Fruit fly (Drosophila melanogaster) whole organism, pupa: Measurements from ENCODE around the gene Deaf1.

Source experiments
- CG12605 ChIP-seq: fragments of 200-800 bp; sonication (Bioruptor generic); IDR thresholded peaks from 2 replicates; pipeline ENCODE4 v1.3.6; 2022; ENCODE audit warnings: missing biosample characterization, missing genetic modification characterization
- CG13204 ChIP-seq: fragments of 200-800 bp; sonication (Bioruptor generic); optimal IDR thresholded peaks from 2 replicates; lab custom pipeline; 2018; ENCODE audit warnings: missing biosample characterization, mild to moderate bottlenecking, missing genetic modification characterization, moderate library complexity
- CG14655 ChIP-seq: fragments of 200-800 bp; sonication (Bioruptor generic); optimal IDR thresholded peaks from 3 replicates; lab custom pipeline; 2017; ENCODE audit warnings: mild to moderate bottlenecking, missing biosample characterization, missing genetic modification reagents, missing genetic modification characterization
- CG15710 ChIP-seq: fragments of 200-800 bp; sonication (Bioruptor generic); optimal IDR thresholded peaks from 2 replicates; lab custom pipeline; 2018; ENCODE audit warnings: missing biosample characterization, mild to moderate bottlenecking, missing genetic modification characterization, moderate library complexity
- CG32121 ChIP-seq: fragments of 200-800 bp; sonication (Bioruptor generic); IDR thresholded peaks from 2 replicates; pipeline ENCODE4 v1.3.6; 2022; ENCODE audit warnings: missing biosample characterization, missing genetic modification characterization
- CG9948 ChIP-seq: fragments of 200-800 bp; sonication (Bioruptor generic); optimal IDR thresholded peaks from 2 replicates; lab custom pipeline; 2018; ENCODE audit warnings: missing biosample characterization, mild to moderate bottlenecking, missing genetic modification characterization, moderate library complexity
- D1 ChIP-seq: fragments of 200-800 bp; sonication (Bioruptor generic); optimal IDR thresholded peaks from 2 replicates; lab custom pipeline; 2018; ENCODE audit warnings: missing biosample characterization, mild to moderate bottlenecking, missing genetic modification characterization, moderate library complexity
- EcR ChIP-seq: fragments of 200-800 bp; sonication (Bioruptor generic); optimal IDR thresholded peaks from 3 replicates; lab custom pipeline; 2019; ENCODE audit warnings: missing biosample characterization, missing genetic modification characterization, mild to moderate bottlenecking, moderate library complexity, missing genetic modification reagents
- Ets98B ChIP-seq: fragments of 200-800 bp; sonication (Bioruptor generic); IDR thresholded peaks from 2 replicates; pipeline ENCODE4 v1.3.6; 2022; ENCODE audit warnings: missing biosample characterization, missing genetic modification characterization
- Pif1A ChIP-seq: fragments of 200-800 bp; sonication (Bioruptor generic); optimal IDR thresholded peaks from 3 replicates; lab custom pipeline; 2016; ENCODE audit warnings: missing biosample characterization, missing genetic modification characterization
- Pif1B ChIP-seq: fragments of 200-800 bp; sonication (Bioruptor generic); optimal IDR thresholded peaks from 3 replicates; lab custom pipeline; 2016; ENCODE audit warnings: missing biosample characterization, missing genetic modification characterization
- Snoo ChIP-seq: fragments of 200-800 bp; sonication (Bioruptor generic); optimal IDR thresholded peaks from 3 replicates; lab custom pipeline; 2017; ENCODE audit warnings: missing biosample characterization, mild to moderate bottlenecking, missing genetic modification characterization, inconsistent platforms
- gl ChIP-seq: fragments of 200-800 bp; sonication (Bioruptor generic); optimal IDR thresholded peaks from 2 replicates; lab custom pipeline; 2018; ENCODE audit warnings: missing biosample characterization, mild to moderate bottlenecking, missing genetic modification characterization
- rn ChIP-seq: fragments of 200-800 bp; sonication (Bioruptor generic); IDR thresholded peaks from 2 replicates; pipeline ENCODE4 v1.3.6; 2022; ENCODE audit warnings: missing biosample characterization, missing genetic modification characterization

DNA sequence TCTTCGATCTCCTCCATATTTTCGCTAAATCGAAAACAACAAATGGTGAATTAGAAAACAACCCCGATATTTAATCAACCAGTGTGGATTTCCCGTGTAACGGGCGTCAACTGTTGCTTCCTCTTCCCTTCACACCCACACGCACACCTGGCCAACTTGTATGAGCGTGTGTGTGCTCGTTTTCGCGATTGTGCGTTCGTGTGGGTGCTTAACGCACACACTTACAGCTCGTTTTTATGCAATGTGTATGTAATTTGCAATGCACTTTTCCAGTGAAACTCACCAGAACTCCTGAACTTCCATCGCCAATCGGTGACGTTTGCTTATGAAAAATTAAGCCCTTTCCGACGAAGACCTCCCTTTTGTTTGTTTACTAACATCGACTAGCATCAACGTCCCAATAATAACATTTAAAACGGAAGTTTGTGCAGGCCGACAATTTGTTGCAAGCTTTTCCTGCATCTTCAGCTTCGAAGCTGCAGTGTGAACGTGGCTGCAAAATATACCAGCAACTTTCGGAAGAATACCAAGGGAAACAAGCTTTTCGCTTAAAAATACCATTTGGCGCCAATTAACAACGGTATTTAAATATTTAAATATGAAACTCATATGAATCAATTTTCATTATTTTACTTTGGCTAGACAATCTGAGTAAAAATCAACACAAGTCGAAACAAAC, 2.4 kb upstream of the Deaf1 start, which contains the start of gene cyc:
- TF ChIP-seq Pif1B (GFP tag; lab: Kevin White, UChicago) = no peak
- peak; percentile 32; the same call in 1 of the 2 replicates for TF ChIP-seq CG32121
- peak; percentile 1 for TF ChIP-seq CG15710
- no peak for TF ChIP-seq CG14655 (GFP tag; lab: Kevin White, UChicago)
- no peak for TF ChIP-seq EcR
- no peak for TF ChIP-seq D1 (tag; lab: Kevin White, UChicago)
- no peak for TF ChIP-seq Pif1A
- TF ChIP-seq Snoo (tag; lab: Kevin White, UChicago) = peak; percentile 34
- no peak for TF ChIP-seq CG9948
- TF ChIP-seq gl (tag; lab: Kevin White, UChicago) = no peak
- peak; percentile 64 for TF ChIP-seq CG12605 (GFP tag; lab: Robert Waterston, UW)
- TF ChIP-seq rn (GFP tag; lab: Robert Waterston, UW) = no peak
- peak; percentile 64; the same call in 1 of the 2 replicates for TF ChIP-seq Ets98B (GFP tag; lab: Robert Waterston, UW)
- TF ChIP-seq CG13204 = no peak
